Worm (Caenorhabditis elegans): ENCODE data around the gene F11A5.15.

Gene F11A5.15

ce11 chrV:16225524-16226116, 7.2 kb upstream of the F11A5.15 start (continued):
- TF ChIP-seq dpl-1 (GFP tag; optimal IDR thresholded peaks at IDR 0.05), result no peak
- TF ChIP-seq athp-1 (tag; optimal IDR thresholded peaks at IDR 0.05), result no peak
- no peak for TF ChIP-seq lir-1 (GFP tag; conservative IDR thresholded peaks at IDR 0.05)
- no peak for TF ChIP-seq Y79H2A.3 (GFP tag; conservative IDR thresholded peaks at IDR 0.05)
- no peak for TF ChIP-seq C17E4.6 (GFP tag; IDR thresholded peaks at IDR 0.05)
- no peak for TF ChIP-seq nhr-90 (tag; optimal IDR thresholded peaks at IDR 0.05)
- peak; percentile 16 for TF ChIP-seq lin-54 (GFP tag; optimal IDR thresholded peaks at IDR 0.05)
- TF ChIP-seq T26A5.8 (tag; optimal IDR thresholded peaks at IDR 0.05), result no peak
- no peak for TF ChIP-seq bed-2 (GFP tag; IDR thresholded peaks at IDR 0.05)
- TF ChIP-seq B0336.3 (GFP tag; IDR thresholded peaks at IDR 0.05), result peak; percentile 65
- TF ChIP-seq F55B11.4 (tag; optimal IDR thresholded peaks at IDR 0.05; ENCODE audit: borderline replicate concordance, insufficient read depth), result no peak
- no peak for TF ChIP-seq nhr-27 (tag; optimal IDR thresholded peaks at IDR 0.05)
- TF ChIP-seq Y53G8AR.9 (GFP tag; conservative IDR thresholded peaks at IDR 0.05), result 0 out of 2 replicates have a peak, but pooled peaks have one; percentile 44
- no peak for TF ChIP-seq unc-62 (GFP tag; optimal IDR thresholded peaks at IDR 0.05)
- TF ChIP-seq F33H1.4 (GFP tag; IDR thresholded peaks at IDR 0.05), result peak; percentile 14; the same call in 1 of the 2 replicates
- TF ChIP-seq nfya-2 (GFP tag; IDR thresholded peaks at IDR 0.05), result no peak
- TF ChIP-seq aptf-2 (GFP tag; conservative IDR thresholded peaks at IDR 0.05), result 0 out of 2 replicates have a peak, but pooled peaks have one; percentile 29
- TF ChIP-seq ztf-26 (tag; optimal IDR thresholded peaks at IDR 0.05), result no peak
- TF ChIP-seq F39B2.1 (GFP tag; IDR thresholded peaks at IDR 0.05), result no peak
- no peak for TF ChIP-seq atf-7 (tag; optimal IDR thresholded peaks at IDR 0.05)
- no peak for TF ChIP-seq madf-3 (GFP tag; IDR thresholded peaks at IDR 0.05)
- peak; percentile 42; the same call in 1 of the 2 replicates for TF ChIP-seq nfyb-1 (GFP tag; IDR thresholded peaks at IDR 0.05)
- no peak for TF ChIP-seq lin-35 (GFP tag; optimal IDR thresholded peaks at IDR 0.05)
- TF ChIP-seq Y53F4B.3 (GFP tag; IDR thresholded peaks at IDR 0.05), result no peak
- no peak for TF ChIP-seq tlf-1 (GFP tag; optimal IDR thresholded peaks at IDR 0.05)
- TF ChIP-seq C06A6.2 (GFP tag; conservative IDR thresholded peaks at IDR 0.05), result no peak
- 0 out of 2 replicates have a peak, but pooled peaks have one; percentile 52 for TF ChIP-seq egl-44 (GFP tag; IDR thresholded peaks at IDR 0.05)
- no peak for TF ChIP-seq mes-4 (tag; optimal IDR thresholded peaks at IDR 0.05)
- no peak for TF ChIP-seq hrde-1 (tag; optimal IDR thresholded peaks at IDR 0.05; ENCODE audit: borderline replicate concordance)
- TF ChIP-seq T07F8.4 (tag; optimal IDR thresholded peaks at IDR 0.05), result no peak
- TF ChIP-seq Y56A3A.18 (GFP tag; IDR thresholded peaks at IDR 0.05), result 0 out of 2 replicates have a peak, but pooled peaks have one; percentile 40
- TF ChIP-seq F52B5.7 (tag; optimal IDR thresholded peaks at IDR 0.05), result no peak
- TF ChIP-seq egrh-3 (GFP tag; IDR thresholded peaks at IDR 0.05), result 0 out of 2 replicates have a peak, but pooled peaks have one; percentile 28
- TF ChIP-seq lag-1 (GFP tag; IDR thresholded peaks at IDR 0.05), result no peak
- no peak for TF ChIP-seq dpff-1 (tag; optimal IDR thresholded peaks at IDR 0.05)
- no peak for TF ChIP-seq ccch-3 (GFP tag; optimal IDR thresholded peaks at IDR 0.05)
- TF ChIP-seq gei-17 (GFP tag; optimal IDR thresholded peaks at IDR 0.05), result no peak
- TF ChIP-seq pha-4 (tag; optimal IDR thresholded peaks at IDR 0.05), result no peak
- no peak for TF ChIP-seq ets-4 (GFP tag; optimal IDR thresholded peaks at IDR 0.05)
- no peak for TF ChIP-seq egl-18 (GFP tag; IDR thresholded peaks at IDR 0.05)
- TF ChIP-seq hlh-12 (tag; optimal IDR thresholded peaks at IDR 0.05), result no peak
- peak; percentile 13 for TF ChIP-seq unc-130 (GFP tag; optimal IDR thresholded peaks at IDR 0.05)
- TF ChIP-seq efl-1 (GFP tag; optimal IDR thresholded peaks at IDR 0.05), result no peak
- no peak for TF ChIP-seq tbx-9 (tag; optimal IDR thresholded peaks at IDR 0.05; ENCODE audit: borderline replicate concordance)
- TF ChIP-seq ceh-27 (GFP tag; optimal IDR thresholded peaks at IDR 0.05), result no peak
- no peak for TF ChIP-seq Y95B8A.8 (GFP tag; IDR thresholded peaks at IDR 0.05)
